Fruit fly (Drosophila melanogaster): ENCODE data around the gene promL.

The promL gene

DNA sequence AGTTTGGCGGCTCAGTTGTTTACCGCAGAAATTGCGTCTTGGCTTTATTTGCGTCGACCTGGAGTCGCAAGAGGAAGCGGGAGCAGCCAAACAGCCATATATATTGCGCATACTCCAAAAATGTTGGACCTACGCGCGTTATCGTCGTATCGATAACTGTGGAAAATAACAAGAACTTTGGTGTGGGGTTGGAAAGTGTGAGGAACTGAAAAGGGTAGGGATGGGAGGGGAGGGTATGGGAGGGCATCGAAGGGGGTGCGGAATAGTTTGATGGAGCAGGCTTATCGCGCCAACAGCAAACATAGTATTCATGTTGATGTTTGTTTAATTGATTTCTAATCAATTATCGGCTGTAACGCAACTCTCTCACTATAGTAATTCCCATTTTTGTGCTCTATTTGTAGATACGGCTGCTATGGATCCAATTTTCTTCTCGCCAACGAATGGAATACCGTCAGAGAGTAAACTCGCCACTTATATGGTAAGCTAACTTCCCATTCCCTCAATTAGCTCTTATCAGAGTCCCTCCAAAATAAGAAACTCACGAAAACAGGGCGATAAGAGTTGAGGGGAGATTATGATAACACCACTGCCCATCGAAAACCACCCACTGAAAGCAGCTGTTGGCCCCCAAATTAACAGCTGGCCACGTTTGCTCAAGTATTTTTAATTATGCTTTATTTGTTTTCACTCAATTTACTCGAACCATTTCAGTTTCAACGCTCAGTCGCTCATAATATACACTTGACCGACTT, 44.0 kb downstream of the promL start (continued):
- TF ChIP-seq dmrt99B (tag; optimal IDR thresholded peaks at IDR 0.05) (no peak), gcm2 (GFP tag; optimal IDR thresholded peaks at IDR 0.05) (no peak), Antp (GFP tag; optimal IDR thresholded peaks at IDR 0.05) (peak; percentile 37), Myb (GFP tag; optimal IDR thresholded peaks at IDR 0.05) (peak; percentile 17), schlank (tag; optimal IDR thresholded peaks at IDR 0.05) (peak; percentile 50), Dek (tag; optimal IDR thresholded peaks at IDR 0.05) (no peak), CG18262 (tag; optimal IDR thresholded peaks at IDR 0.05) (peak; percentile 45), CG31365 (tag; optimal IDR thresholded peaks at IDR 0.05) (peak; percentile 67), Abd-B (GFP tag; optimal IDR thresholded peaks at IDR 0.05) (no peak), Bdp1 (GFP tag; optimal IDR thresholded peaks at IDR 0.05) (peak; percentile 44), CG32772 (GFP tag; IDR thresholded peaks at IDR 0.05) (no peak), CG9437 (GFP tag; optimal IDR thresholded peaks at IDR 0.05) (peak; percentile 4), Hr39 (optimal IDR thresholded peaks at IDR 0.05) (no peak), exex (tag; optimal IDR thresholded peaks at IDR 0.05) (peak; percentile 100), jing (GFP tag; optimal IDR thresholded peaks at IDR 0.05) (no peak), Blimp-1 (GFP tag; optimal IDR thresholded peaks at IDR 0.05) (peak; percentile 71), sob (GFP tag; IDR thresholded peaks at IDR 0.05) (no peak; the same call in 1 of the 2 replicates), BtbVII (GFP tag; optimal IDR thresholded peaks at IDR 0.05) (peak; percentile 71), Med (GFP tag) (peak; percentile 88), CG12659 (GFP tag; optimal IDR thresholded peaks at IDR 0.05) (no peak), Bteb2 (GFP tag; optimal IDR thresholded peaks at IDR 0.05) (no peak), odd (GFP tag; optimal IDR thresholded peaks at IDR 0.05) (peak; percentile 73), trem (tag; optimal IDR thresholded peaks at IDR 0.05) (no peak), CG5180 (GFP tag; optimal IDR thresholded peaks at IDR 0.05) (peak; percentile 69), CG14710 (tag; optimal IDR thresholded peaks at IDR 0.05) (peak; percentile 62), HmgZ (tag; optimal IDR thresholded peaks at IDR 0.05) (peak; percentile 78), Nf-YB (GFP tag; optimal IDR thresholded peaks at IDR 0.05) (no peak), dan (GFP tag; IDR thresholded peaks at IDR 0.05) (no peak), gem (tag; optimal IDR thresholded peaks at IDR 0.05) (peak; percentile 48), CG7271 (tag; optimal IDR thresholded peaks at IDR 0.05) (no peak), CG1603 (tag; optimal IDR thresholded peaks at IDR 0.05) (peak; percentile 69), CG14860 (GFP tag; IDR thresholded peaks at IDR 0.05; ENCODE audit: partially characterized antibody) (no peak), repo (GFP tag; optimal IDR thresholded peaks at IDR 0.05) (peak; percentile 29), CG10543 (GFP tag; optimal IDR thresholded peaks at IDR 0.05) (peak; percentile 89), bbx (GFP tag; IDR thresholded peaks at IDR 0.05; ENCODE audit: partially characterized antibody) (no peak; the same call in 1 of the 2 replicates), CG10431 (GFP tag; optimal IDR thresholded peaks at IDR 0.05) (peak; percentile 73)

DNA sequence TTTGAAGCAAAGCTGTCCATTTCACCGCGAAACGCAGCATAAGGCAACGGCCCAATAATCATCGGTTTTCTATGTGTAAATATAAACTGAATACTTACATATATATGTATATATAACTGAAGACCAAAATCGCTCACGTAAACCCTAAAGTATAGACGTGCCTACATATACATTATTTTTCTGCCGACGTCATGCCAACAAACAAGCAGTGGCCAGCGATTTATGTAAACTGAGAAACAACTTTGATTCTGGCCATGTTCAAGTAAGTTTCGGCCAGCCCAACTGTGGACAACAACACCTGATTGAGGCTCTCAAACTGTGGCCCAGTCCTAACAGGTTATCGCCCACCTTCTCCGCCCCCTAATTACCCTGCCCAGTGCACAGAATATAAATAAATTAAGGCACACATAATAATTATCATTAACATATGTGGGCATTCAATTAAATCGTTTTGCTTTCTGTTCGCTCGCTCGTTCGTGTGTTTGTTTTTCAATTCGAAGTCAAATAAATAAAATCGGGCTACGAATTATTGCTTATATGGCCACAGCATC, 45.5 kb downstream of the promL start:
- TF ChIP-seq CG34376 (GFP tag; optimal IDR thresholded peaks at IDR 0.05) (peak; percentile 25), caup (GFP tag; optimal IDR thresholded peaks at IDR 0.05; ENCODE audit: severe bottlenecking) (no peak), CG11723 (GFP tag; optimal IDR thresholded peaks at IDR 0.05) (no peak), gro (GFP tag; optimal IDR thresholded peaks at IDR 0.05) (no peak), PHDP (tag; optimal IDR thresholded peaks at IDR 0.05) (peak; percentile 7), Vsx1 (GFP tag; optimal IDR thresholded peaks at IDR 0.05) (peak; percentile 42), onecut (GFP tag; IDR thresholded peaks at IDR 0.05) (no peak), sens (GFP tag) (peak; percentile 69), Doc2 (GFP tag; IDR thresholded peaks at IDR 0.05) (no peak), ranshi (GFP tag; IDR thresholded peaks at IDR 0.05) (no peak), Hmr (GFP tag; optimal IDR thresholded peaks at IDR 0.05) (peak; percentile 18), Med (GFP tag) (peak; percentile 75), phol (tag; optimal IDR thresholded peaks at IDR 0.05) (no peak), btn (GFP tag; optimal IDR thresholded peaks at IDR 0.05) (no peak), chinmo (GFP tag; IDR thresholded peaks at IDR 0.05; ENCODE audit: partially characterized antibody) (peak; percentile 86)
